ENCODE assay signal across 2 worm cellular contexts in genomic region chrX:12926998-12927397, ce11.
TF ChIP-seq lines count a peak whose summit lies in the region.

No protein-coding gene starts in this region.

TF ChIP-seq in whole organism, L2 larva, 48 proteins besides CTCF, POLR2A, EP300 and RAD21:
- TF ChIP-seq zag-1 (tag; optimal IDR thresholded peaks at IDR 0.05; lab: Kevin White, UChicago) (no peak), unc-55 (GFP tag; optimal IDR thresholded peaks at IDR 0.05; lab: Kevin White, UChicago) (peak; percentile 35)

TF ChIP-seq in whole organism, L4 larva, 104 proteins besides CTCF, POLR2A, EP300 and RAD21:
- TF ChIP-seq hmg-1.1 (GFP tag; IDR thresholded peaks at IDR 0.05; lab: Robert Waterston, UW) (no peak), aha-1 (tag; lab: Kevin White, UChicago) (peak; percentile 53)
